Worm (Caenorhabditis elegans) whole organism, mixed stage, embryonic: ENCODE results near the gene C27C12.3.

Experiments
- M03D4.4 ChIP-seq: sonication (generic microtip); optimal IDR thresholded peaks from 2 replicates; lab custom pipeline; 2017; ENCODE audit warnings: mild to moderate bottlenecking, missing genetic modification characterization, missing compliant biosample characterization
- bed-3 ChIP-seq: fragments of 200-800 bp; sonication (Bioruptor generic); optimal IDR thresholded peaks from 3 replicates; lab custom pipeline; 2018; ENCODE audit warnings: mild to moderate bottlenecking, missing genetic modification characterization, moderate library complexity, missing compliant biosample characterization
- ceh-43 ChIP-seq: fragments of 200-800 bp; sonication (Bioruptor generic); optimal IDR thresholded peaks from 2 replicates; lab custom pipeline; 2018; ENCODE audit warnings: mild to moderate bottlenecking, missing genetic modification characterization, moderate library complexity, missing compliant biosample characterization
- ceh-83 ChIP-seq: fragments of 200-800 bp; sonication (Bioruptor generic); optimal IDR thresholded peaks from 2 replicates; lab custom pipeline; 2018; ENCODE audit warnings: mild to moderate bottlenecking, missing genetic modification characterization, missing compliant biosample characterization
- ces-1 ChIP-seq: fragments of 150-350 bp; optimal IDR thresholded peaks from 2 replicates; lab custom pipeline; 2014; ENCODE audit warnings: missing biosample characterization, missing genetic modification reagents, missing genetic modification characterization
- cnd-1 ChIP-seq: fragments of 200-800 bp; sonication (Bioruptor generic); optimal IDR thresholded peaks from 2 replicates; lab custom pipeline; 2018; ENCODE audit warnings: mild to moderate bottlenecking, missing genetic modification characterization, missing compliant biosample characterization
- drap-1 ChIP-seq: fragments of 200-800 bp; sonication (Bioruptor generic); optimal IDR thresholded peaks from 3 replicates; lab custom pipeline; 2018; ENCODE audit warnings: mild to moderate bottlenecking, missing genetic modification characterization, missing compliant biosample characterization
- elt-1 ChIP-seq: sonication (generic microtip); optimal IDR thresholded peaks from 2 replicates; lab custom pipeline; 2017; ENCODE audit warnings: missing genetic modification characterization, mild to moderate bottlenecking, missing compliant biosample characterization, antibody characterized with exemption, moderate library complexity, borderline replicate concordance; ENCODE audit not compliant: insufficient read depth
- elt-3 ChIP-seq: fragments of 150-350 bp; optimal IDR thresholded peaks from 2 replicates; lab custom pipeline; 2014; ENCODE audit warnings: missing biosample characterization, missing genetic modification characterization
- flh-1 ChIP-seq: fragments of 200-800 bp; sonication (Bioruptor generic); optimal IDR thresholded peaks from 2 replicates; lab custom pipeline; 2018; ENCODE audit warnings: mild to moderate bottlenecking, missing genetic modification characterization, moderate library complexity, missing compliant biosample characterization
- ham-2 ChIP-seq: fragments of 200-800 bp; sonication (Bioruptor generic); optimal IDR thresholded peaks from 2 replicates; lab custom pipeline; 2018; ENCODE audit warnings: mild to moderate bottlenecking, missing genetic modification characterization, missing compliant biosample characterization
- hlh-1 ChIP-seq: fragments of 150-350 bp; optimal IDR thresholded peaks from 2 replicates; lab custom pipeline; 2014; ENCODE audit warnings: missing biosample characterization, missing genetic modification reagents, missing genetic modification characterization
- lin-13 ChIP-seq: fragments of 150-350 bp; optimal IDR thresholded peaks from 2 replicates; lab custom pipeline; 2014; ENCODE audit warnings: missing biosample characterization, missing genetic modification characterization
- lsy-2 ChIP-seq: fragments of 150-350 bp; optimal IDR thresholded peaks from 2 replicates; lab custom pipeline; 2014; ENCODE audit warnings: missing biosample characterization, missing genetic modification characterization
- mab-5 ChIP-seq: fragments of 150-350 bp; optimal IDR thresholded peaks from 2 replicates; lab custom pipeline; 2014; ENCODE audit warnings: missing biosample characterization, missing genetic modification characterization
- mep-1 ChIP-seq: fragments of 150-350 bp; optimal IDR thresholded peaks from 2 replicates; lab custom pipeline; 2017; ENCODE audit warnings: missing biosample characterization, missing genetic modification reagents, missing genetic modification characterization, inconsistent platforms
- mls-2 ChIP-seq: sonication (generic microtip); optimal IDR thresholded peaks from 2 replicates; lab custom pipeline; 2016; ENCODE audit warnings: mild to moderate bottlenecking, missing genetic modification characterization, moderate library complexity, missing compliant biosample characterization
- nhr-12 ChIP-seq: fragments of 150-350 bp; optimal IDR thresholded peaks from 2 replicates; lab custom pipeline; 2014; ENCODE audit warnings: missing biosample characterization, missing genetic modification characterization
- nhr-2 ChIP-seq: fragments of 150-350 bp; optimal IDR thresholded peaks from 2 replicates; lab custom pipeline; 2014; ENCODE audit warnings: missing biosample characterization, missing genetic modification characterization
- nhr-237 ChIP-seq: fragments of 150-350 bp; optimal IDR thresholded peaks from 2 replicates; lab custom pipeline; 2014; ENCODE audit warnings: missing biosample characterization, missing genetic modification characterization
- nhr-76 ChIP-seq: sonication (generic microtip); optimal IDR thresholded peaks from 2 replicates; lab custom pipeline; 2017; ENCODE audit warnings: missing biosample characterization, missing genetic modification characterization
- pha-4 ChIP-seq: fragments of 150-350 bp; optimal IDR thresholded peaks from 2 replicates; lab custom pipeline; 2018; ENCODE audit warnings: missing biosample characterization, missing genetic modification reagents, missing genetic modification characterization
- sem-2 ChIP-seq: fragments of 200-800 bp; sonication (Bioruptor generic); optimal IDR thresholded peaks from 2 replicates; lab custom pipeline; 2018; ENCODE audit warnings: mild to moderate bottlenecking, missing genetic modification characterization, missing compliant biosample characterization
- snpc-4 ChIP-seq: fragments of 150-350 bp; optimal IDR thresholded peaks from 2 replicates; lab custom pipeline; 2014; ENCODE audit warnings: missing biosample characterization, missing genetic modification characterization
- sptf-1 ChIP-seq: sonication (generic microtip); optimal IDR thresholded peaks from 2 replicates; lab custom pipeline; 2017; ENCODE audit warnings: mild to moderate bottlenecking, missing genetic modification characterization, moderate library complexity, missing compliant biosample characterization
- tbx-8 ChIP-seq: fragments of 200-800 bp; sonication (Bioruptor generic); optimal IDR thresholded peaks from 2 replicates; lab custom pipeline; 2018; ENCODE audit warnings: mild to moderate bottlenecking, missing genetic modification characterization, moderate library complexity, missing compliant biosample characterization
- unc-120 ChIP-seq: sonication (generic microtip); optimal IDR thresholded peaks from 2 replicates; lab custom pipeline; 2017; ENCODE audit warnings: missing genetic modification characterization, missing compliant biosample characterization; ENCODE audit not compliant: poor library complexity, severe bottlenecking
- unc-62 ChIP-seq: fragments of 150-350 bp; optimal IDR thresholded peaks from 2 replicates; lab custom pipeline; 2014; ENCODE audit warnings: missing biosample characterization, missing genetic modification reagents, missing genetic modification characterization
- zip-8 ChIP-seq: fragments of 150-350 bp; optimal IDR thresholded peaks from 2 replicates; lab custom pipeline; 2014; ENCODE audit warnings: missing biosample characterization, missing genetic modification characterization
- ztf-11 ChIP-seq: fragments of 150-350 bp; optimal IDR thresholded peaks from 2 replicates; lab custom pipeline; 2014; ENCODE audit warnings: missing biosample characterization, missing genetic modification characterization

The C27C12.3 gene

ce11 chrX:14897192-14897591, 31.5 kb upstream of the C27C12.3 start:
- TF ChIP-seq sptf-1 (tag; lab: Kevin White, UChicago), result no peak
- no peak for TF ChIP-seq ces-1 (GFP tag; lab: Kevin White, UChicago)
- no peak for TF ChIP-seq nhr-2 (tag; lab: Kevin White, UChicago)
- TF ChIP-seq ham-2 (GFP tag; lab: Kevin White, UChicago), result no peak
- TF ChIP-seq lsy-2 (tag; lab: Kevin White, UChicago), result no peak
- no peak for TF ChIP-seq drap-1 (GFP tag; lab: Kevin White, UChicago)
- no peak for TF ChIP-seq mep-1 (tag; lab: Kevin White, UChicago)
- TF ChIP-seq nhr-12, result no peak
- no peak for TF ChIP-seq sem-2 (GFP tag; lab: Kevin White, UChicago)
- TF ChIP-seq unc-62, result no peak
- no peak for TF ChIP-seq tbx-8
- TF ChIP-seq mab-5, result no peak
- no peak for TF ChIP-seq nhr-237 (tag; lab: Kevin White, UChicago)
- TF ChIP-seq ceh-83 (GFP tag; lab: Kevin White, UChicago), result no peak
- TF ChIP-seq nhr-76, result no peak
- no peak for TF ChIP-seq M03D4.4
- no peak for TF ChIP-seq bed-3

- no peak for TF ChIP-seq pha-4
- TF ChIP-seq lin-13 (tag; lab: Kevin White, UChicago), result no peak
- TF ChIP-seq unc-120 (tag; lab: Kevin White, UChicago), result no peak
- TF ChIP-seq M03D4.4, result no peak
- TF ChIP-seq mab-5, result no peak
Observed at ce11 chrX:14894845-14895244, 29.2 kb upstream of the C27C12.3 start, which contains the start of gene nac-1. Gene nac-1, plus strand, starts transcription at chrX:14895145.

- no peak for TF ChIP-seq ztf-11 (tag; lab: Kevin White, UChicago)
Observed at ce11 chrX:14894380-14894779, 28.7 kb upstream of the C27C12.3 start.

- TF ChIP-seq sem-2 (GFP tag; lab: Kevin White, UChicago), result no peak
- no peak for TF ChIP-seq pha-4
- TF ChIP-seq elt-1 (tag; lab: Kevin White, UChicago), result no peak
- TF ChIP-seq hlh-1 (tag; lab: Kevin White, UChicago), result no peak
- no peak for TF ChIP-seq tbx-8
- no peak for TF ChIP-seq cnd-1 (tag; lab: Kevin White, UChicago)
- TF ChIP-seq lsy-2 (tag; lab: Kevin White, UChicago), result no peak
- no peak for TF ChIP-seq bed-3
- no peak for TF ChIP-seq lin-13 (tag; lab: Kevin White, UChicago)
- no peak for TF ChIP-seq ham-2 (GFP tag; lab: Kevin White, UChicago)
- TF ChIP-seq zip-8 (tag; lab: Kevin White, UChicago), result no peak
- TF ChIP-seq elt-3, result no peak
- no peak for TF ChIP-seq ces-1 (GFP tag; lab: Kevin White, UChicago)
Observed at ce11 chrX:14888188-14888587, 22.5 kb upstream of the C27C12.3 start, which contains the start of gene daf-6. Gene daf-6, plus strand, starts transcription at chrX:14888488.

- TF ChIP-seq hlh-1 (tag; lab: Kevin White, UChicago) (no peak), sptf-1 (tag; lab: Kevin White, UChicago) (peak; percentile 32)
Observed at ce11 chrX:14885855-14886254, 20.2 kb upstream of the C27C12.3 start.

ce11 chrX:14881119-14881518, 15.5 kb upstream of the C27C12.3 start, which contains the start of gene flp-8:
Gene flp-8, plus strand, starts transcription at chrX:14881419.
- TF ChIP-seq sem-2 (GFP tag; lab: Kevin White, UChicago), result no peak
- TF ChIP-seq mls-2 (tag; lab: Kevin White, UChicago), result no peak
- TF ChIP-seq nhr-237 (tag; lab: Kevin White, UChicago), result no peak
- no peak for TF ChIP-seq tbx-8
- no peak for TF ChIP-seq zip-8 (tag; lab: Kevin White, UChicago)
- no peak for TF ChIP-seq elt-1 (tag; lab: Kevin White, UChicago)
- TF ChIP-seq mep-1 (tag; lab: Kevin White, UChicago), result no peak
- no peak for TF ChIP-seq elt-3
- TF ChIP-seq M03D4.4, result no peak
- TF ChIP-seq nhr-76, result no peak
- no peak for TF ChIP-seq bed-3
- no peak for TF ChIP-seq ceh-43 (GFP tag; lab: Kevin White, UChicago)
- TF ChIP-seq lsy-2 (tag; lab: Kevin White, UChicago), result no peak
- no peak for TF ChIP-seq flh-1 (GFP tag; lab: Kevin White, UChicago)
- TF ChIP-seq snpc-4 (tag; lab: Kevin White, UChicago), result no peak
- no peak for TF ChIP-seq unc-120 (tag; lab: Kevin White, UChicago)
- TF ChIP-seq mab-5, result no peak
